Worm (Caenorhabditis elegans) whole organism, late embryonic: ENCODE measurements around the gene fbxc-43.

ENCODE experiments used
- K02D7.2 ChIP-seq: sonication (generic microtip); optimal IDR thresholded peaks from 2 replicates; lab custom pipeline; 2017; ENCODE audit warnings: mild to moderate bottlenecking, missing genetic modification characterization, missing compliant biosample characterization
- K09A11.1 ChIP-seq: sonication (generic microtip); optimal IDR thresholded peaks from 2 replicates; lab custom pipeline; 2017; ENCODE audit warnings: antibody characterized with exemption, mild to moderate bottlenecking, missing genetic modification characterization, missing compliant biosample characterization; ENCODE audit not compliant: insufficient read depth
- ceh-18 ChIP-seq: sonication (generic microtip); optimal IDR thresholded peaks from 2 replicates; lab custom pipeline; 2016; ENCODE audit warnings: missing genetic modification characterization, missing compliant biosample characterization
- ceh-19 ChIP-seq: fragments of 200-800 bp; sonication (Bioruptor generic); optimal IDR thresholded peaks from 2 replicates; lab custom pipeline; 2018; ENCODE audit warnings: mild to moderate bottlenecking, missing genetic modification characterization, missing compliant biosample characterization
- ceh-31 ChIP-seq: sonication (generic microtip); optimal IDR thresholded peaks from 2 replicates; lab custom pipeline; 2016; ENCODE audit warnings: missing genetic modification characterization, missing compliant biosample characterization
- ceh-34 ChIP-seq: sonication (generic microtip); optimal IDR thresholded peaks from 2 replicates; lab custom pipeline; 2016; ENCODE audit warnings: mild to moderate bottlenecking, missing genetic modification characterization, missing compliant biosample characterization
- ceh-48 ChIP-seq: sonication (generic microtip); optimal IDR thresholded peaks from 2 replicates; lab custom pipeline; 2016; ENCODE audit warnings: missing genetic modification characterization, inconsistent platforms, missing compliant biosample characterization
- ceh-6 ChIP-seq: fragments of 200-800 bp; sonication (Bioruptor generic); optimal IDR thresholded peaks from 2 replicates; lab custom pipeline; 2018; ENCODE audit warnings: mild to moderate bottlenecking, missing genetic modification characterization, missing compliant biosample characterization
- che-1 ChIP-seq: sonication (generic microtip); optimal IDR thresholded peaks from 2 replicates; lab custom pipeline; 2016; ENCODE audit warnings: mild to moderate bottlenecking, missing genetic modification characterization, missing compliant biosample characterization
- dmd-4 ChIP-seq: sonication (generic microtip); optimal IDR thresholded peaks from 2 replicates; lab custom pipeline; 2016; ENCODE audit warnings: borderline replicate concordance, missing genetic modification characterization, missing compliant biosample characterization
- dve-1 ChIP-seq: sonication (generic microtip); optimal IDR thresholded peaks from 2 replicates; lab custom pipeline; 2017; ENCODE audit warnings: antibody characterized with exemption, mild to moderate bottlenecking, missing genetic modification characterization, missing compliant biosample characterization
- eyg-1 ChIP-seq: sonication (generic microtip); optimal IDR thresholded peaks from 2 replicates; lab custom pipeline; 2016; ENCODE audit warnings: missing genotype, missing genetic modification characterization, missing compliant biosample characterization
- fkh-10 ChIP-seq: fragments of 150-350 bp; optimal IDR thresholded peaks from 2 replicates; lab custom pipeline; 2014; ENCODE audit warnings: missing biosample characterization, missing genetic modification reagents, missing genetic modification characterization
- gmeb-2 ChIP-seq: sonication (generic microtip); optimal IDR thresholded peaks from 2 replicates; lab custom pipeline; 2016; ENCODE audit warnings: missing genetic modification characterization, inconsistent platforms, missing compliant biosample characterization
- hlh-30 ChIP-seq: sonication (generic microtip); optimal IDR thresholded peaks from 2 replicates; lab custom pipeline; 2017; ENCODE audit warnings: antibody characterized with exemption, missing genetic modification characterization, missing compliant biosample characterization; ENCODE audit not compliant: insufficient read depth
- hlh-8 ChIP-seq: sonication (generic microtip); optimal IDR thresholded peaks from 2 replicates; lab custom pipeline; 2016; ENCODE audit warnings: missing genotype, missing genetic modification characterization, missing compliant biosample characterization
- lin-11 ChIP-seq: fragments of 200-800 bp; sonication (Bioruptor generic); optimal IDR thresholded peaks from 2 replicates; lab custom pipeline; 2018; ENCODE audit warnings: mild to moderate bottlenecking, missing genetic modification characterization, missing compliant biosample characterization
- nfya-1 ChIP-seq: sonication (generic microtip); optimal IDR thresholded peaks from 2 replicates; lab custom pipeline; 2017; ENCODE audit warnings: missing genetic modification characterization, mild to moderate bottlenecking, missing compliant biosample characterization, antibody characterized with exemption, moderate library complexity
- nhr-232 ChIP-seq: sonication (generic microtip); optimal IDR thresholded peaks from 2 replicates; lab custom pipeline; 2016; ENCODE audit warnings: missing genetic modification characterization, missing compliant biosample characterization
- pat-9 ChIP-seq: fragments of 200-800 bp; sonication (Bioruptor generic); optimal IDR thresholded peaks from 2 replicates; lab custom pipeline; 2018; ENCODE audit warnings: mild to moderate bottlenecking, missing genetic modification characterization, moderate library complexity, missing compliant biosample characterization
- pax-1 ChIP-seq: fragments of 150-350 bp; optimal IDR thresholded peaks from 2 replicates; lab custom pipeline; 2014; ENCODE audit warnings: missing biosample characterization, missing genetic modification characterization
- pha-2 ChIP-seq: sonication (generic microtip); optimal IDR thresholded peaks from 2 replicates; lab custom pipeline; 2017; ENCODE audit warnings: mild to moderate bottlenecking, missing genetic modification characterization, missing compliant biosample characterization
- ref-2 ChIP-seq: sonication (generic microtip); optimal IDR thresholded peaks from 2 replicates; lab custom pipeline; 2016; ENCODE audit warnings: missing genetic modification characterization, missing compliant biosample characterization
- sdc-2 ChIP-seq: sonication (generic microtip); optimal IDR thresholded peaks from 2 replicates; lab custom pipeline; 2016; ENCODE audit warnings: missing genotype, missing genetic modification characterization, missing compliant biosample characterization
- syd-9 ChIP-seq: sonication (generic microtip); optimal IDR thresholded peaks from 2 replicates; lab custom pipeline; 2016; ENCODE audit warnings: mild to moderate bottlenecking, missing genetic modification characterization, moderate library complexity, missing compliant biosample characterization
- tbx-2 ChIP-seq: sonication (generic microtip); optimal IDR thresholded peaks from 2 replicates; lab custom pipeline; 2016; ENCODE audit warnings: missing genetic modification characterization, missing compliant biosample characterization
- ttx-3 ChIP-seq: sonication (generic microtip); optimal IDR thresholded peaks from 2 replicates; lab custom pipeline; 2016; ENCODE audit warnings: missing genetic modification reagents, missing genetic modification characterization, missing compliant biosample characterization
- unc-42 ChIP-seq: sonication (generic microtip); optimal IDR thresholded peaks from 2 replicates; lab custom pipeline; 2016; ENCODE audit warnings: missing genotype, missing genetic modification characterization, missing compliant biosample characterization
- zip-5 ChIP-seq: sonication (generic microtip); optimal IDR thresholded peaks from 2 replicates; lab custom pipeline; 2016; ENCODE audit warnings: missing genetic modification characterization, missing compliant biosample characterization

Gene fbxc-43

DNA sequence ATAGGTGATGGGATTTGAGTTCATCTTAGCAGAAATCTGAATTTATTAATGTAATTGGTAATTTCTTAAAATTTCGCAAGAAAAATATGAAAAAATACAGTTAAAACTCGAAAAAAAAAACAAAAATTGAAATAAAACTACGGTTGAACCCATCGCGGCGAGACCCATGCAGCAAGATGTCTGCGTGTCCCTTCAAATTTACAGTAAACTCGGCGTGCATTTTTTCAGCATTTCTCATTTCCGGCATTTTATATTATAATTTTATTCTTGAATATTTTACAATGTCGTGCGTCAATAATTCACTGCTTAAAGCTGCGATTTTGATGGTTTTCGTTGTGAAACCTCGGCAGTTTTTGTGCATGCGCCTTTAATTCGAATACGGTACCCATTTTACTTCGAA is at the start of gene fbxc-43:
Gene fbxc-43, minus strand, starts transcription at position 38 of the 400 bp plus-strand sequence.
- TF ChIP-seq unc-42 (tag; lab: Kevin White, UChicago) (no peak), sdc-2 (tag; lab: Kevin White, UChicago) (no peak), ceh-31 (tag; lab: Kevin White, UChicago) (no peak), dmd-4 (tag; lab: Kevin White, UChicago) (no peak), fkh-10 (no peak), K02D7.2 (no peak), pat-9 (tag; lab: Kevin White, UChicago) (no peak), eyg-1 (tag; lab: Kevin White, UChicago) (no peak), pha-2 (tag; lab: Kevin White, UChicago) (no peak), ceh-48 (tag; lab: Kevin White, UChicago) (no peak), gmeb-2 (tag; lab: Kevin White, UChicago) (no peak), nhr-232 (tag; lab: Kevin White, UChicago) (no peak), che-1 (tag; lab: Kevin White, UChicago) (no peak), pax-1 (tag; lab: Kevin White, UChicago) (no peak)
- TF ChIP-seq, all 69 proteins: peak for 0

DNA sequence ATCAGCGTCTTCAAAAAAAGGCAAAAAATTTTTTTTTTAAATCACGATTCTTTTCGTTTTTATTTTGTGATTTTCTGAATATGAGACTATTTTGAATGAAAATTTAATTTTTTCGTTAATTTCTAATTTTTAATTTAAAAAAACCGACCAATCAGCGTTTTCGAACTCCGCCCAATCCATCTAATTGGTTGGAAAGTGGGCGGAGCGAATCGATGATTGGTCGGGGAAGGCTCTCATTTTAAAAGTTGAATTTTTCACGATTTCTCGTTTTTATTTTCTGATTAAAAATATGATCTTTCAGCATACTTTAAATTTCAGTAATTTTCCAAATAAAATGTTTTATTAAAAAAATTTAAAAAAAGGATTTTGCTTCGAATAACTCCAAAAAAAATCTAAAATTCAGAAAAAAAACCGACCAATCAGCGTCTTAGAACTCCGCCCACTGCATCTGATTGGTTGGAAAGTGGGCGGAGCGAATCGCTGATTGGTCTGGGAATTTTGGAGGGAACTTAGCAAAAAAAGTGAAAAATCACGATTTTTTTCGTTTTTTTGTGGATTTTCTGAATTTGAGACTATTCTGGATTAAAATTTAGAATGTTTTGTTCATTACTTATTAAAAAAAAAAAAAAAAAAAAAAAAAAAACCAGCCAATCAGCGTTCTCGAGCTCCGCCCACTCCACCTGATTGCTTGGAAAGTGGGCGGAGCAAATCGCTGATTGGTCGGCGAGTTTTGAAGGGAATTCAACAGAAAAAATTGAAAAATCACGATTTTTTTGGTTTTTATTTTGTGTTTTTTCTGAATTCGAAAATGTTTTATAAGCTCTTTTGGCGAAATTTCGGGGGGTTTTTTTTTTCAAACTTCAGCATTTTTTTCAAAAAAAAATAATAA is 48.8 kb upstream of the fbxc-43 start:
- TF ChIP-seq nhr-232 (tag; lab: Kevin White, UChicago), result no peak
- TF ChIP-seq lin-11 (tag; lab: Kevin White, UChicago), result no peak
- peak; percentile 81 for TF ChIP-seq nfya-1
- TF ChIP-seq, all 69 proteins: peak for 1

DNA sequence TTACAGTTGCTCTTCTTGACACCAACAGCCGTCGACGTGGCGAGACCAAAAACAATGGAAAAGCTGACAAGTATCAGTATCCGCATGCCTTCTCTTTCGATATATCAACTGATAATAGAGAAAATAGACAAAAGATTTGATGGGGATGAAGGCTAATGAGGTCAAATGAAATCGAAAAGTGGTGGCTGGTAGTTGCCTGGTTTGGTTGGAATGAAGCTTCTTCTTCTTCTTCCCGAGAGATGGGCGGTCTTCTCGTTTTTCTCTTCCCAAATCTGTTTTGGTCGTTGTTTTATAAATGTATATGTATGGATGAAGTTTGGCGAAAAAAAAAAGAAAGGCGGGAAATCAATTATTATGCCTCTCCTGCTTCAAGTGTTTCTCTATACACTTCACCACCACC is 45.9 kb upstream of the fbxc-43 start, which contains the start of gene C01F1.5:
Gene C01F1.5, minus strand, starts transcription at position 103 of the 400 bp plus-strand sequence.
- no peak for TF ChIP-seq ceh-18 (tag; lab: Kevin White, UChicago)
- no peak for TF ChIP-seq tbx-2 (tag; lab: Kevin White, UChicago)
- no peak for TF ChIP-seq ceh-6 (GFP tag; lab: Kevin White, UChicago)
- no peak for TF ChIP-seq ceh-19 (GFP tag; lab: Kevin White, UChicago)
- no peak for TF ChIP-seq K09A11.1 (tag; lab: Kevin White, UChicago)
- TF ChIP-seq hlh-8 (tag; lab: Kevin White, UChicago), result no peak
- TF ChIP-seq ref-2 (tag; lab: Kevin White, UChicago), result no peak
- no peak for TF ChIP-seq hlh-30 (tag; lab: Kevin White, UChicago)
- TF ChIP-seq lin-11 (tag; lab: Kevin White, UChicago), result no peak
- no peak for TF ChIP-seq ceh-34 (tag; lab: Kevin White, UChicago)
- no peak for TF ChIP-seq ttx-3 (tag; lab: Kevin White, UChicago)

DNA sequence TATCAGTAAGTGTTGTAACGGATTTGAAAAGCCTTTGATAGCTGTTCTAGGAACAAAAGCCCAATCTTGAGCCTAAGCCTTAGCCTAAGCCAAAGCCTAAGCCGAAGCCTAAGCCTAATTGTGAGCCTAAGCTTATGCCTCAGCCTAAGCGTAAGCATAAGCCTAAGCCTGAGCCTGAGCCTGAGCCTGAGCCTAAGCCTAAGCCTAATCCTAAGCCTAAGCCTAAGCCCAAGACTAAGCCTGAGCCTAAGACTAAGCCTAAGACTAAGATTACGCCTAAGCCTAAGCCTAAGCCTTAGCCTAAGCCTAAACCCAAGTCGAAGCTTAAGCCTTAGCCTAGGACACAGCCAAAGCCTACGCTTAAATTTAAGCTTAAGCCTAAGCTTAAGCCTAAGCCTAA is 41.8 kb upstream of the fbxc-43 start:
- TF ChIP-seq zip-5 (tag; lab: Kevin White, UChicago) (no peak), dve-1 (peak; percentile 80)

DNA sequence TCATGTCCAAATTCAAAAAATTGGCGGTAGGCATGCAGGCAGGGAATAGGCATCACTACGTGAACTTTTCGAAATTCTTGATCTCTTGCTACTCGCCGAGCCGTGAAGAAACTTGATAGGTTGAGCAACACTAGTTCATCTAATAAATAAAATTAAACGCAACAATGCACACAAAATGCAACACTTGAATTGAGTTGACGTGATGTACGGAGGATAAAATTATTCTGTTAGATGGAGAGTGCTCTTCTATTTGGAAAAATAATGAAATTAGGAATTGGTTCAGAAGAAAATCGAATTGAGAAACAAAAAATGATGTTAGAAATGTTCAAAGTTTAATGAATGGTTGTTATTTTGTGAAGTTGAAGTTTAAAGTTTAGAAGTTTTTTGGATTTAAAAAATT is 41.1 kb upstream of the fbxc-43 start:
- TF ChIP-seq syd-9 (tag; lab: Kevin White, UChicago) (no peak), unc-42 (tag; lab: Kevin White, UChicago) (peak; percentile 41), ceh-31 (tag; lab: Kevin White, UChicago) (no peak)
